Worm (Caenorhabditis elegans) whole organism, young adult: ENCODE data around the gene exos-4.1.
"Not testable (repeated sequence)": the region's sequence is repeated elsewhere in the genome, so short reads cannot be mapped to it uniquely, and the experiment has no call there.

Experiments used
- B0261.1 ChIP-seq: sonication (generic microtip); optimal IDR thresholded peaks from 2 replicates; lab custom pipeline; 2016; ENCODE audit warnings: mild to moderate bottlenecking, missing genetic modification characterization, moderate library complexity, missing compliant biosample characterization
- B0336.3 ChIP-seq: fragments of 200-800 bp; sonication (Bioruptor generic); IDR thresholded peaks from 2 replicates; pipeline ENCODE4 v1.3.6; 2022; ENCODE audit warnings: missing genetic modification characterization, missing compliant biosample characterization
- D2030.7 ChIP-seq: fragments of 200-800 bp; sonication (Bioruptor generic); IDR thresholded peaks from 2 replicates; pipeline ENCODE4 v1.3.6; 2022; ENCODE audit warnings: missing genetic modification reagents, missing genetic modification characterization, missing compliant biosample characterization
- F10E7.11 ChIP-seq: sonication (generic microtip); optimal IDR thresholded peaks from 2 replicates; lab custom pipeline; 2017; ENCODE audit warnings: mild to moderate bottlenecking, missing genetic modification characterization, moderate library complexity, missing compliant biosample characterization
- F23B12.7 ChIP-seq: sonication (generic microtip); optimal IDR thresholded peaks from 2 replicates; lab custom pipeline; 2017; ENCODE audit warnings: missing genetic modification characterization, mild to moderate bottlenecking, missing compliant biosample characterization, antibody characterized with exemption, moderate library complexity; ENCODE audit not compliant: insufficient read depth
- F39B2.1 ChIP-seq: fragments of 200-800 bp; sonication (Bioruptor generic); IDR thresholded peaks from 2 replicates; pipeline ENCODE4 v1.3.6; 2022; ENCODE audit warnings: missing genetic modification reagents, missing genetic modification characterization, missing compliant biosample characterization
- F52B5.7 ChIP-seq: sonication (generic microtip); optimal IDR thresholded peaks from 2 replicates; lab custom pipeline; 2016; ENCODE audit warnings: mild to moderate bottlenecking, missing genetic modification characterization, missing compliant biosample characterization
- F57C9.4 ChIP-seq: sonication (generic microtip); optimal IDR thresholded peaks from 2 replicates; lab custom pipeline; 2017; ENCODE audit warnings: mild to moderate bottlenecking, missing genetic modification characterization, missing compliant biosample characterization
- Y53F4B.3 ChIP-seq: fragments of 200-800 bp; sonication (Bioruptor generic); IDR thresholded peaks from 2 replicates; pipeline ENCODE4 v1.3.6; 2022; ENCODE audit warnings: missing genetic modification reagents, missing genetic modification characterization, missing compliant biosample characterization
- ZK185.1 ChIP-seq: sonication (generic microtip); optimal IDR thresholded peaks from 2 replicates; lab custom pipeline; 2016; ENCODE audit warnings: mild to moderate bottlenecking, missing genetic modification characterization, missing compliant biosample characterization; ENCODE audit not compliant: poor library complexity, severe bottlenecking
- ama-1 ChIP-seq, 3 experiments: fragments of 150-350 bp in 1 of 3; sonication (generic microtip) in 2 of 3; optimal IDR thresholded peaks; 2 replicates each; lab custom pipeline; 2014 to 2018; ENCODE audit warnings: missing biosample characterization in 2 of 3, missing genetic modification characterization in 2 of 3, missing genetic modification reagents in 2 of 3
- attf-6 ChIP-seq: fragments of 200-800 bp; sonication (Bioruptor generic); IDR thresholded peaks from 2 replicates; pipeline ENCODE4 v1.3.6; 2022; ENCODE audit warnings: missing genetic modification reagents, missing genetic modification characterization, missing compliant biosample characterization
- ccch-3 ChIP-seq: fragments of 200-800 bp; sonication (Bioruptor generic); optimal IDR thresholded peaks from 2 replicates; lab custom pipeline; 2018; ENCODE audit warnings: mild to moderate bottlenecking, missing genetic modification characterization, missing compliant biosample characterization
- cebp-2 ChIP-seq: fragments of 200-800 bp; sonication (Bioruptor generic); IDR thresholded peaks from 2 replicates; pipeline ENCODE4 v1.3.6; 2022; ENCODE audit warnings: missing genetic modification characterization, missing compliant biosample characterization
- ceh-100 ChIP-seq: fragments of 200-800 bp; sonication (Bioruptor generic); IDR thresholded peaks from 2 replicates; pipeline ENCODE4 v1.3.6; 2022; ENCODE audit warnings: missing genetic modification reagents, missing genetic modification characterization, missing compliant biosample characterization
- ceh-58 ChIP-seq: fragments of 200-800 bp; sonication (Bioruptor generic); IDR thresholded peaks from 2 replicates; pipeline ENCODE4 v1.3.6; 2022; ENCODE audit warnings: missing genetic modification characterization, missing compliant biosample characterization
- chd-7 ChIP-seq: sonication (generic microtip); optimal IDR thresholded peaks from 2 replicates; lab custom pipeline; 2016; ENCODE audit warnings: mild to moderate bottlenecking, missing genetic modification characterization, moderate library complexity, missing compliant biosample characterization
- dox-1 ChIP-seq: fragments of 200-800 bp; sonication (Bioruptor generic); IDR thresholded peaks from 2 replicates; pipeline ENCODE4 v1.3.6; 2022; ENCODE audit warnings: missing genetic modification reagents, missing genetic modification characterization, missing compliant biosample characterization
- dpff-1 ChIP-seq: sonication (generic microtip); optimal IDR thresholded peaks from 2 replicates; lab custom pipeline; 2017; ENCODE audit warnings: mild to moderate bottlenecking, missing genetic modification characterization, missing compliant biosample characterization
- egrh-3 ChIP-seq: fragments of 200-800 bp; sonication (Bioruptor generic); IDR thresholded peaks from 2 replicates; pipeline ENCODE4 v1.3.6; 2022; ENCODE audit warnings: missing genetic modification reagents, missing genetic modification characterization, missing compliant biosample characterization
- hmg-1.2 ChIP-seq: fragments of 200-800 bp; sonication (Bioruptor generic); IDR thresholded peaks from 2 replicates; pipeline ENCODE4 v1.3.6; 2022; ENCODE audit warnings: missing genetic modification reagents, missing genetic modification characterization, missing compliant biosample characterization
- lin-26 ChIP-seq: fragments of 200-800 bp; sonication (Bioruptor generic); IDR thresholded peaks from 2 replicates; pipeline ENCODE4 v1.3.6; 2022; ENCODE audit warnings: missing genetic modification reagents, missing genetic modification characterization, missing compliant biosample characterization
- madf-6 ChIP-seq: fragments of 200-800 bp; sonication (Bioruptor generic); IDR thresholded peaks from 2 replicates; pipeline ENCODE4 v1.3.6; 2022; ENCODE audit warnings: missing genetic modification reagents, missing genetic modification characterization, missing compliant biosample characterization
- mel-28 ChIP-seq: sonication (generic microtip); optimal IDR thresholded peaks from 2 replicates; lab custom pipeline; 2016; ENCODE audit warnings: borderline replicate concordance, mild to moderate bottlenecking, missing genetic modification characterization, missing compliant biosample characterization
- nfyb-1 ChIP-seq: fragments of 200-800 bp; sonication (Bioruptor generic); IDR thresholded peaks from 2 replicates; pipeline ENCODE4 v1.3.6; 2022; ENCODE audit warnings: missing genetic modification reagents, missing genetic modification characterization, missing compliant biosample characterization
- pbrm-1 ChIP-seq: fragments of 200-800 bp; sonication (Bioruptor generic); IDR thresholded peaks from 2 replicates; pipeline ENCODE4 v1.3.6; 2022; ENCODE audit warnings: missing genetic modification reagents, missing genetic modification characterization, missing compliant biosample characterization
- rpc-1 ChIP-seq, 2 experiments: fragments of 150-350 bp in 1 of 2; sonication (generic microtip) in 1 of 2; optimal IDR thresholded peaks; 2 replicates each; lab custom pipeline; 2014 to 2018; ENCODE audit warnings: missing biosample characterization in 1 of 2, missing genetic modification characterization in 1 of 2, missing genetic modification reagents in 1 of 2, missing genotype in 1 of 2
- snpc-1.3 ChIP-seq: sonication (generic microtip); optimal IDR thresholded peaks from 2 replicates; lab custom pipeline; 2017; ENCODE audit warnings: missing genetic modification characterization, mild to moderate bottlenecking, missing compliant biosample characterization, antibody characterized with exemption, moderate library complexity, missing genotype, missing genetic modification reagents; ENCODE audit not compliant: insufficient read depth
- snpc-4 ChIP-seq, 5 experiments: fragments of 150-350 bp in 1 of 5; sonication (generic microtip) in 4 of 5; optimal IDR thresholded peaks; 2 replicates each; lab custom pipeline; 2014 to 2018; ENCODE audit warnings: missing genetic modification characterization in 5 of 5, missing biosample characterization in 3 of 5, antibody characterized with exemption in 2 of 5, mild to moderate bottlenecking in 2 of 5, missing compliant biosample characterization in 2 of 5, missing genotype in 2 of 5, moderate library complexity in 2 of 5, missing genetic modification reagents in 1 of 5
- somi-1 ChIP-seq: fragments of 200-800 bp; sonication (Bioruptor generic); optimal IDR thresholded peaks from 2 replicates; lab custom pipeline; 2018; ENCODE audit warnings: mild to moderate bottlenecking, missing genetic modification characterization, missing compliant biosample characterization
- tbp1 ChIP-seq: fragments of 200-800 bp; sonication (Bioruptor generic); optimal IDR thresholded peaks from 2 replicates; lab custom pipeline; 2018; ENCODE audit warnings: mild to moderate bottlenecking, missing genetic modification characterization, missing compliant biosample characterization
- tlf-1 ChIP-seq: fragments of 200-800 bp; sonication (Bioruptor generic); optimal IDR thresholded peaks from 2 replicates; lab custom pipeline; 2018; ENCODE audit warnings: mild to moderate bottlenecking, missing genetic modification characterization, missing compliant biosample characterization
- unc-62 ChIP-seq: fragments of 150-350 bp; optimal IDR thresholded peaks from 2 replicates; lab custom pipeline; 2014; ENCODE audit warnings: missing biosample characterization, missing genetic modification reagents, missing genetic modification characterization
- zfh-2 ChIP-seq: fragments of 200-800 bp; sonication (Bioruptor generic); conservative IDR thresholded peaks from 2 replicates; pipeline ENCODE4 v1.3.6; 2022; ENCODE audit warnings: missing genetic modification reagents, missing genetic modification characterization, missing compliant biosample characterization
- zim-3 ChIP-seq: sonication (generic microtip); optimal IDR thresholded peaks from 2 replicates; lab custom pipeline; 2017; ENCODE audit warnings: mild to moderate bottlenecking, missing genetic modification characterization, moderate library complexity, missing compliant biosample characterization
- ztf-25 ChIP-seq: fragments of 200-800 bp; sonication (Bioruptor generic); IDR thresholded peaks from 2 replicates; pipeline ENCODE4 v1.3.6; 2022; ENCODE audit warnings: missing genetic modification reagents, missing genetic modification characterization, missing compliant biosample characterization

Gene exos-4.1

ce11 chrIV:13121396-13121795, 22.6 kb downstream of the exos-4.1 start:
- TF ChIP-seq ZK185.1 (tag; lab: Kevin White, UChicago): no peak
- no peak for TF ChIP-seq unc-62 (GFP tag; lab: Kevin White, UChicago)
- TF ChIP-seq zim-3 (tag; lab: Kevin White, UChicago): no peak

ce11 chrIV:13125999-13126398, 27.2 kb downstream of the exos-4.1 start:
- TF ChIP-seq ztf-25: no peak
- 0 out of 2 replicates have a peak, but pooled peaks have one; percentile 15 for TF ChIP-seq zfh-2
- TF ChIP-seq B0336.3: no peak
- TF ChIP-seq ccch-3: no peak
- no peak for TF ChIP-seq Y53F4B.3
- no peak for TF ChIP-seq F52B5.7 (tag; lab: Kevin White, UChicago)
- TF ChIP-seq cebp-2 (GFP tag; lab: Robert Waterston, UW): 0 out of 2 replicates have a peak, but pooled peaks have one; percentile 41
- no peak for TF ChIP-seq mel-28 (tag; lab: Kevin White, UChicago)
- TF ChIP-seq F23B12.7: no peak

ce11 chrIV:13127720-13128119, 28.9 kb downstream of the exos-4.1 start:
- TF ChIP-seq dpff-1 (tag; lab: Kevin White, UChicago) (no peak), cebp-2 (GFP tag; lab: Robert Waterston, UW) (0 out of 2 replicates have a peak, but pooled peaks have one; percentile 51)

ce11 chrIV:13140792-13141191, 42.0 kb downstream of the exos-4.1 start:
- peak; percentile 91 for TF ChIP-seq lin-26 (GFP tag; lab: Robert Waterston, UW)
- peak; percentile 49 for TF ChIP-seq dox-1 (GFP tag; lab: Robert Waterston, UW)
- TF ChIP-seq D2030.7: 0 out of 2 replicates have a peak, but pooled peaks have one; percentile 26
- TF ChIP-seq B0261.1 (tag; lab: Kevin White, UChicago): peak; percentile 57
- TF ChIP-seq cebp-2 (GFP tag; lab: Robert Waterston, UW): peak; percentile 92
- 0 out of 2 replicates have a peak, but pooled peaks have one; percentile 20 for TF ChIP-seq ceh-58 (GFP tag; lab: Robert Waterston, UW)
- TF ChIP-seq tbp1 (GFP tag; lab: Kevin White, UChicago): peak; percentile 87
- TF ChIP-seq nfyb-1 (GFP tag; lab: Robert Waterston, UW): peak; percentile 82
- not testable (repeated sequence) for TF ChIP-seq snpc-4 (GFP tag; optimal IDR thresholded peaks at IDR 0.05; lab: Kevin White, UChicago)
- peak in 1 of 4 experiments; percentile 36 for TF ChIP-seq snpc-4 (tag; optimal IDR thresholded peaks at IDR 0.05; lab: Kevin White, UChicago)
- peak; percentile 57 for TF ChIP-seq pbrm-1
- 0 out of 2 replicates have a peak, but pooled peaks have one; percentile 26 for TF ChIP-seq attf-6 (GFP tag; lab: Robert Waterston, UW)
- peak; percentile 31; the same call in 1 of the 2 replicates for TF ChIP-seq ceh-100
- TF ChIP-seq rpc-1 (optimal IDR thresholded peaks at IDR 0.05; lab: Kevin White, UChicago): peak; percentile 42
- TF ChIP-seq rpc-1 (tag; optimal IDR thresholded peaks at IDR 0.05; lab: Kevin White, UChicago): peak; percentile 63
- peak; percentile 62 for TF ChIP-seq hmg-1.2 (GFP tag; lab: Robert Waterston, UW)
- peak; percentile 54; the same call in 1 of the 2 replicates for TF ChIP-seq madf-6 (GFP tag; lab: Robert Waterston, UW)

DNA sequence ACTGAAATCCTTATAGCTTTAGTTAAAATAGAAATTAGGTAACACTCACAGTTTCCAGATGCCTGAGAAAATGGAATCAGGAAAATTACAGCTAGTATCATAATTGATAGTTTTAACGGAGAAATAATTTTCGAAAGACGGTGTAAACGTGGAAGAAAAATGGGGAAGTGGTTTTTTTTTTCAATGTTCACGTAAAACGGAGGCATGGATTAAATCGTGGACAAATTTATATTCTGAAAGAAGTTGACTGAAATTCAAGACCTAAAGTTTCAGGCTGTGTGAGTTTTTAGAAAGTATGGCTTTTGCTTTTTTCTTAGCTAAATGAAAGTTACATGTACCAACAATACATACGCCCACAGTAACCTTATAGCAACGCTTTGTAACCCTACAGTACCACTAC, 43.5 kb downstream of the exos-4.1 start, which contains the start of gene spe-43:
Gene spe-43 (minus strand): TSS at position 101 of the 400 bp plus-strand sequence.
- TF ChIP-seq tlf-1 (GFP tag; lab: Kevin White, UChicago) (no peak), snpc-1.3 (tag; lab: Kevin White, UChicago) (no peak), F39B2.1 (GFP tag; lab: Robert Waterston, UW) (no peak), chd-7 (no peak), somi-1 (GFP tag; lab: Kevin White, UChicago) (no peak), egrh-3 (GFP tag; lab: Robert Waterston, UW) (no peak), F10E7.11 (tag; lab: Kevin White, UChicago) (no peak), F57C9.4 (no peak), ama-1 (optimal IDR thresholded peaks at IDR 0.05; lab: Kevin White, UChicago) (no peak), ama-1 (GFP tag; optimal IDR thresholded peaks at IDR 0.05; lab: Kevin White, UChicago) (no peak)
